Worm (Caenorhabditis elegans): Measurements from ENCODE around the gene ceh-54.

DNA sequence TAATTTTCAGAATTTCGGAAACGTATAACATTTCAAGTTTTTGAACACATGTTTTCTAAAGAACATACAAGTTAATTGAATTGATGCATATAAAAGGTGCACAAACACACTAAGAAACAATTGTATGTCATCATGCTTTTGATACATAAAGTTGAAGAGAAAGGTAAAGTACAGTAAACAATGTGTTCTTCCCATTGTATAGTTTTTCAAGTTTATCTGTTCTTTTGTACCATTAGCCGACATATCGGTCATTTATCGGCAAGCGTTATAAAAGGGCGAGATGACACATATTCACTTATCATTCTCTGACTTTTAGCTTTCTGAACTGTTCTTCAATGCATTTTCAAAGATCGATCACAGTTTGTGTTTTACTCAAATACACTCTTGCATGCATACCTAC, 4.1 kb downstream of the ceh-54 start, which contains the start of gene T13C5.9:
- no peak for TF ChIP-seq fkh-10 (GFP tag; optimal IDR thresholded peaks at IDR 0.05)
- no peak for TF ChIP-seq zag-1 (tag; optimal IDR thresholded peaks at IDR 0.05)
- no peak for TF ChIP-seq nhr-11 (tag; optimal IDR thresholded peaks at IDR 0.05)
- TF ChIP-seq lin-15B (tag; optimal IDR thresholded peaks at IDR 0.05): no peak
- no peak for TF ChIP-seq ztf-11 (tag; optimal IDR thresholded peaks at IDR 0.05)
- no peak for TF ChIP-seq alr-1 (tag; optimal IDR thresholded peaks at IDR 0.05; ENCODE audit: borderline replicate concordance)
- TF ChIP-seq mdl-1 (tag; optimal IDR thresholded peaks at IDR 0.05): no peak
- TF ChIP-seq elt-3 (tag; optimal IDR thresholded peaks at IDR 0.05): no peak
- TF ChIP-seq pag-3 (tag; optimal IDR thresholded peaks at IDR 0.05; ENCODE audit: borderline replicate concordance, insufficient read depth): no peak
- no peak for TF ChIP-seq snpc-4 (tag; optimal IDR thresholded peaks at IDR 0.05)
- no peak for TF ChIP-seq nhr-77 (tag; optimal IDR thresholded peaks at IDR 0.05)

Measured in whole organism, L1 larva.